Worm (Caenorhabditis elegans): ENCODE results near the gene C14A6.7.
"Not testable (repeated sequence)": the region's sequence is repeated elsewhere in the genome, so short reads cannot be mapped to it uniquely, and the experiment has no call there.

DNA sequence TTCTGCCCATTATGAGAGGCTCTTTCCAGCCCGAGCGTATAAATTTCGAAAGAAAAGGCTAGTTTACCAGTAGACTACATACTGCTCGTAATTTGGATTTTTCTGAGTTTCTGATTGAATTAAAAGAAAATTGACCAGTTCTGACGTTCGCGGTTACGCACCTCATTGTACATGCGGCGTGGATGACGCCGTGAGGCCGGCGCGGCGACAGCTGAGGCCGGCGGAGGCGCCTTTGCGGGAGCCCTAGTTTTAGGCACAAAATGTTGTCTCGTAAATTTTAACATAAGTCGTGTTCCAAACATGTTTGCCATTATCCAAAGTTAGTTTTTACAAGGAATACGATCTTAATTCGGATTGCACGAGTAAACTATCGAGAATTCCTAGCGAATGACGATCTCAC is 48.6 kb upstream of the C14A6.7 start, which contains the start of gene F16H6.9:
- not testable (repeated sequence) for TF ChIP-seq ZK546.5 (tag; optimal IDR thresholded peaks at IDR 0.05); ztf-4 (tag; optimal IDR thresholded peaks at IDR 0.05); snpc-4 (tag; optimal IDR thresholded peaks at IDR 0.05); unc-62 (GFP tag; optimal IDR thresholded peaks at IDR 0.05); tbx-2 (tag; optimal IDR thresholded peaks at IDR 0.05); aly-2 (tag; optimal IDR thresholded peaks at IDR 0.05); nhr-237 (tag; optimal IDR thresholded peaks at IDR 0.05); sea-2 (GFP tag; optimal IDR thresholded peaks at IDR 0.05); daf-12 (tag; optimal IDR thresholded peaks at IDR 0.05); mml-1 (tag; optimal IDR thresholded peaks at IDR 0.05); nfya-1 (tag; optimal IDR thresholded peaks at IDR 0.05; ENCODE audit: insufficient read depth); pha-4 (tag; optimal IDR thresholded peaks at IDR 0.05)
